Fruit fly (Drosophila melanogaster) whole organism, embryonic: ENCODE results near the gene Cand1.

Experiments
- Atf6 ChIP-seq: fragments of 200-800 bp; sonication (Bioruptor generic); IDR thresholded peaks from 2 replicates; pipeline ENCODE4 v1.3.6; 2022; ENCODE audit warnings: missing biosample characterization, missing genetic modification characterization
- B-H1 ChIP-seq: fragments of 200-800 bp; sonication (Bioruptor generic); IDR thresholded peaks from 3 replicates; pipeline ENCODE4 v1.3.6; 2022; ENCODE audit warnings: missing biosample characterization, missing genetic modification characterization
- Bteb2 ChIP-seq: fragments of 200-800 bp; sonication (Bioruptor generic); optimal IDR thresholded peaks from 2 replicates; lab custom pipeline; 2016; ENCODE audit warnings: missing biosample characterization, missing genetic modification characterization
- C15 ChIP-seq: fragments of 200-800 bp; sonication (Bioruptor generic); IDR thresholded peaks from 3 replicates; pipeline ENCODE4 v1.3.6; 2022; ENCODE audit warnings: missing biosample characterization, missing genetic modification characterization
- CG10366 ChIP-seq: fragments of 200-800 bp; sonication (Bioruptor generic); IDR thresholded peaks from 2 replicates; pipeline ENCODE4 v1.3.6; 2022; ENCODE audit warnings: missing biosample characterization, missing genetic modification characterization
- CG10462 ChIP-seq: fragments of 200-800 bp; sonication (Bioruptor generic); optimal IDR thresholded peaks from 2 replicates; lab custom pipeline; 2016; ENCODE audit warnings: missing biosample characterization, missing genetic modification characterization
- CG12219 ChIP-seq: fragments of 200-800 bp; sonication (Bioruptor generic); optimal IDR thresholded peaks from 3 replicates; lab custom pipeline; 2018; ENCODE audit warnings: missing biosample characterization, mild to moderate bottlenecking, missing genetic modification characterization
- CG12236 ChIP-seq: fragments of 200-800 bp; sonication (Bioruptor generic); optimal IDR thresholded peaks from 2 replicates; lab custom pipeline; 2016; ENCODE audit warnings: missing biosample characterization, missing genetic modification characterization
- CG13287 ChIP-seq: fragments of 200-800 bp; sonication (Bioruptor generic); IDR thresholded peaks from 2 replicates; pipeline ENCODE4 v1.3.6; 2022; ENCODE audit warnings: missing biosample characterization, missing genetic modification characterization; ENCODE audit not compliant: partially characterized antibody
- CG13624 ChIP-seq: fragments of 200-800 bp; sonication (Bioruptor generic); optimal IDR thresholded peaks from 2 replicates; lab custom pipeline; 2016; ENCODE audit warnings: missing biosample characterization, missing genetic modification characterization
- CG15479 ChIP-seq: fragments of 200-800 bp; sonication (Bioruptor generic); optimal IDR thresholded peaks from 3 replicates; lab custom pipeline; 2019; ENCODE audit warnings: missing biosample characterization, mild to moderate bottlenecking, missing genetic modification characterization, moderate library complexity
- CG1647 ChIP-seq: fragments of 200-800 bp; sonication (Bioruptor generic); optimal IDR thresholded peaks from 3 replicates; lab custom pipeline; 2016; ENCODE audit warnings: missing biosample characterization, missing genetic modification characterization
- CG17328 ChIP-seq: fragments of 200-800 bp; sonication (Bioruptor generic); IDR thresholded peaks from 2 replicates; pipeline ENCODE4 v1.3.6; 2022; ENCODE audit warnings: missing biosample characterization, missing genetic modification characterization
- CG2116 ChIP-seq: fragments of 200-800 bp; sonication (Bioruptor generic); optimal IDR thresholded peaks from 3 replicates; lab custom pipeline; 2018; ENCODE audit warnings: missing biosample characterization, mild to moderate bottlenecking, missing genetic modification characterization
- CG2889 ChIP-seq: fragments of 200-800 bp; sonication (Bioruptor generic); IDR thresholded peaks from 3 replicates; pipeline ENCODE4 v1.3.6; 2022; ENCODE audit warnings: missing biosample characterization, missing genetic modification characterization
- CG3065 ChIP-seq: fragments of 200-800 bp; sonication (Bioruptor generic); optimal IDR thresholded peaks from 2 replicates; lab custom pipeline; 2016; ENCODE audit warnings: missing biosample characterization, missing genetic modification characterization
- CG31365 ChIP-seq: fragments of 200-800 bp; sonication (Bioruptor generic); optimal IDR thresholded peaks from 2 replicates; lab custom pipeline; 2018; ENCODE audit warnings: missing biosample characterization, mild to moderate bottlenecking, missing genetic modification characterization
- CG34422 ChIP-seq: fragments of 200-800 bp; sonication (Bioruptor generic); IDR thresholded peaks from 3 replicates; pipeline ENCODE4 v1.3.6; 2022; ENCODE audit warnings: missing biosample characterization, missing genetic modification characterization
- CG4707 ChIP-seq: fragments of 200-800 bp; sonication (Bioruptor generic); optimal IDR thresholded peaks from 2 replicates; lab custom pipeline; 2018; ENCODE audit warnings: missing biosample characterization, mild to moderate bottlenecking, missing genetic modification characterization, moderate library complexity
- CG8924 ChIP-seq: fragments of 200-800 bp; optimal IDR thresholded peaks from 3 replicates; lab custom pipeline; 2019; ENCODE audit warnings: missing biosample characterization, mild to moderate bottlenecking, missing genetic modification characterization, moderate library complexity
- CG9215 ChIP-seq: fragments of 200-800 bp; sonication (Bioruptor generic); IDR thresholded peaks from 2 replicates; pipeline ENCODE4 v1.3.6; 2022; ENCODE audit warnings: missing biosample characterization, missing genetic modification characterization
- CG9797 ChIP-seq: fragments of 200-800 bp; sonication (Bioruptor generic); optimal IDR thresholded peaks from 3 replicates; lab custom pipeline; 2018; ENCODE audit warnings: missing biosample characterization, mild to moderate bottlenecking, missing genetic modification characterization
- Chrac-16 ChIP-seq: fragments of 200-800 bp; sonication (Bioruptor generic); optimal IDR thresholded peaks from 3 replicates; lab custom pipeline; 2016; ENCODE audit warnings: missing biosample characterization, missing genetic modification characterization
- CkIIα-i1 ChIP-seq: fragments of 200-800 bp; sonication (Bioruptor generic); IDR thresholded peaks from 2 replicates; pipeline ENCODE4 v1.3.6; 2022; ENCODE audit warnings: missing biosample characterization, missing genetic modification characterization
- CrebB ChIP-seq: fragments of 200-800 bp; sonication (Bioruptor generic); optimal IDR thresholded peaks from 3 replicates; lab custom pipeline; 2018; ENCODE audit warnings: missing biosample characterization, mild to moderate bottlenecking, missing genetic modification characterization
- D ChIP-seq, 2 experiments: fragments of 200-800 bp in 1 of 2; fragments of >200 bp in 1 of 2; sonication (Bioruptor generic) in 1 of 2; optimal IDR thresholded peaks; 2 replicates in 1 of 2; 3 replicates in 1 of 2; lab custom pipeline; 2017; ENCODE audit warnings: mild to moderate bottlenecking in 1 of 2, missing biosample characterization in 1 of 2, missing genetic modification characterization in 1 of 2, missing genetic modification reagents in 1 of 2
- Dek ChIP-seq: fragments of 200-800 bp; sonication (Bioruptor generic); optimal IDR thresholded peaks from 3 replicates; lab custom pipeline; 2019; ENCODE audit warnings: missing biosample characterization, mild to moderate bottlenecking, missing genetic modification characterization, moderate library complexity
- Dll ChIP-seq: fragments of 200-800 bp; sonication (Bioruptor generic); IDR thresholded peaks from 4 replicates; pipeline ENCODE4 v1.3.6; 2022; ENCODE audit warnings: missing biosample characterization, missing genetic modification characterization; ENCODE audit not compliant: partially characterized antibody
- Doc2 ChIP-seq: fragments of 200-800 bp; sonication (Bioruptor generic); IDR thresholded peaks from 2 replicates; pipeline ENCODE4 v1.3.6; 2022; ENCODE audit warnings: missing biosample characterization, missing genetic modification characterization
- E2f2 ChIP-seq: fragments of 200-800 bp; sonication (Bioruptor generic); IDR thresholded peaks from 2 replicates; pipeline ENCODE4 v1.3.6; 2022; ENCODE audit warnings: missing biosample characterization, missing genetic modification characterization
- H2.0 ChIP-seq: fragments of 200-800 bp; sonication (Bioruptor generic); IDR thresholded peaks from 2 replicates; pipeline ENCODE4 v1.3.6; 2022; ENCODE audit warnings: missing biosample characterization, missing genetic modification characterization
- HLH4C ChIP-seq: fragments of 200-800 bp; sonication (Bioruptor generic); IDR thresholded peaks from 3 replicates; pipeline ENCODE4 v1.3.6; 2022; ENCODE audit warnings: missing biosample characterization, missing genetic modification characterization; ENCODE audit not compliant: partially characterized antibody
- Hr39 ChIP-seq: fragments of >200 bp; optimal IDR thresholded peaks from 2 replicates; lab custom pipeline; 2017
- TFAM ChIP-seq: fragments of 200-800 bp; sonication (Bioruptor generic); optimal IDR thresholded peaks from 2 replicates; lab custom pipeline; 2017; ENCODE audit warnings: missing biosample characterization, missing genetic modification characterization, inconsistent platforms
- YL-1 ChIP-seq: fragments of 200-800 bp; sonication (Bioruptor generic); optimal IDR thresholded peaks from 3 replicates; lab custom pipeline; 2017; ENCODE audit warnings: missing biosample characterization, mild to moderate bottlenecking, missing genetic modification characterization
- az2 ChIP-seq: fragments of 200-800 bp; sonication (Bioruptor generic); optimal IDR thresholded peaks from 3 replicates; lab custom pipeline; 2016; ENCODE audit warnings: missing biosample characterization, missing genetic modification characterization
- bcd ChIP-seq: fragments of 200-800 bp; sonication (Bioruptor generic); optimal IDR thresholded peaks from 2 replicates; lab custom pipeline; 2017; ENCODE audit warnings: missing biosample characterization, mild to moderate bottlenecking, missing genetic modification characterization
- bowl ChIP-seq: fragments of 200-800 bp; sonication (Bioruptor generic); IDR thresholded peaks from 2 replicates; pipeline ENCODE4 v1.3.6; 2022; ENCODE audit warnings: missing biosample characterization, missing genetic modification characterization
- da ChIP-seq: fragments of 200-800 bp; sonication (Bioruptor generic); optimal IDR thresholded peaks from 2 replicates; lab custom pipeline; 2016; ENCODE audit warnings: missing biosample characterization, missing genetic modification characterization
- gcm ChIP-seq: fragments of 200-800 bp; sonication (Bioruptor generic); optimal IDR thresholded peaks from 2 replicates; lab custom pipeline; 2019; ENCODE audit warnings: missing biosample characterization, mild to moderate bottlenecking, missing genetic modification characterization, moderate library complexity
- lab ChIP-seq: fragments of 200-800 bp; sonication (Bioruptor generic); optimal IDR thresholded peaks from 3 replicates; lab custom pipeline; 2017; ENCODE audit warnings: missing biosample characterization, missing genetic modification characterization, mild to moderate bottlenecking, moderate library complexity, missing genetic modification reagents
- lmd ChIP-seq: fragments of 200-800 bp; sonication (Bioruptor generic); IDR thresholded peaks from 2 replicates; pipeline ENCODE4 v1.3.6; 2022; ENCODE audit warnings: missing biosample characterization, missing genetic modification characterization
- pfk ChIP-seq: fragments of 200-800 bp; sonication (Bioruptor generic); optimal IDR thresholded peaks from 2 replicates; lab custom pipeline; 2018; ENCODE audit warnings: missing biosample characterization, mild to moderate bottlenecking, missing genetic modification characterization, moderate library complexity
- pnt ChIP-seq: fragments of 200-800 bp; sonication (Bioruptor generic); optimal IDR thresholded peaks from 3 replicates; lab custom pipeline; 2016; ENCODE audit warnings: missing biosample characterization, missing genetic modification characterization
- schlank ChIP-seq: fragments of 200-800 bp; sonication (Bioruptor generic); optimal IDR thresholded peaks from 2 replicates; lab custom pipeline; 2018; ENCODE audit warnings: missing biosample characterization, mild to moderate bottlenecking, missing genetic modification characterization
- sens-2 ChIP-seq: fragments of 200-800 bp; sonication (Bioruptor generic); IDR thresholded peaks from 2 replicates; pipeline ENCODE4 v1.3.6; 2022; ENCODE audit warnings: missing biosample characterization, missing genetic modification characterization
- sqz ChIP-seq: fragments of 200-800 bp; sonication (Bioruptor generic); optimal IDR thresholded peaks from 3 replicates; lab custom pipeline; 2018; ENCODE audit warnings: missing biosample characterization, mild to moderate bottlenecking, missing genetic modification characterization
- wdn ChIP-seq: fragments of 200-800 bp; sonication (Bioruptor generic); IDR thresholded peaks from 2 replicates; pipeline ENCODE4 v1.3.6; 2022; ENCODE audit warnings: missing biosample characterization, missing genetic modification characterization
- yki ChIP-seq: fragments of >200 bp; optimal IDR thresholded peaks from 3 replicates; lab custom pipeline; 2018
- zen ChIP-seq: fragments of 200-800 bp; sonication (Bioruptor generic); optimal IDR thresholded peaks from 3 replicates; lab custom pipeline; 2018; ENCODE audit warnings: missing biosample characterization, mild to moderate bottlenecking, missing genetic modification characterization, moderate library complexity

The Cand1 gene

DNA sequence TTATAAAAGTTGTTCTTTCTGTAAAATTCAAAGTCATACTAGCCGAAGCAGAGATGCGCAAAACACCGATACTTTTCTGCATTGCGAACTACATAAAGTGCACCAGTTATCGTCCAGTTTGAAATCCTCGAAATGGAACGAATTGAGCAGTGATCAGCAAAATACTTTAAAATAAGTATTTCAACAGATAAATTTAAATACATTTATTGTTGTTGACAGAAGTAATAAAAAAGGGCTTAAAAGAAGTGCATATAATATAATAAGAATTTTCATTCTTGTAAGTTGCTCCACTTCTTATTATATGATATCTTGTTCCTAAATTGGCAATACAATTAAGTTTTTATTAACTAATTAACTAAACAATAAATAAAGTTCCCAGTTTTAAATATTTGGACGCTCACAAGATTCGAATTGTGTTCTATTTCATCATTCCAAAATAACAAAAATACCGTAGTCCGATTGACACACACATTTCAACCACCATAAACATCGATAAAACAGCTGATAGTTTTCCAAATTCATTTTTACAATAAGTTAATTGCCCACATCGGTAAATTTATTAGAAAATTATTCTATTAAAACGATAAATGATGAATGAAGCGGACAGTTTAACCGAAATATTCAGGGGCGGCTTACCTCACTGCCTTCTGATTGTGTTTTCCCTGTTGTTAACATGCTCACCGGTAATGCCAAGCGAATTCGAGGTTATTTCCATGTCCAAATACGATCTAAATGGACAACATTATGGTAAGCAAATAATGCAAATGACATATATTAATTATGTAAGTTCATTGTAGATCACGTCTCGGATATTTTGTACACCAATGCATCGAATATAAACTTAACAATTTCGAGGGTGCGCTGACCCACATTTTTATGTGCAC is 47.9 kb downstream of the Cand1 start, which contains the start of the genes Usp14 and CG4972 (continued):
- TF ChIP-seq CG2116 (GFP tag; lab: Kevin White, UChicago) (peak; percentile 56), Hr39 (lab: Kevin White, UChicago) (no peak), CG17328 (GFP tag; lab: Robert Waterston, UW) (no peak), CG8924 (tag; lab: Kevin White, UChicago) (peak; percentile 40), YL-1 (GFP tag; lab: Kevin White, UChicago) (no peak), CG34422 (GFP tag; lab: Robert Waterston, UW) (0 out of 3 replicates have a peak, but pooled peaks have one; percentile 15), yki (lab: Kevin White, UChicago) (no peak), CG10462 (no peak), zen (tag; lab: Kevin White, UChicago) (peak; percentile 8), bcd (no peak), CG4707 (GFP tag; lab: Kevin White, UChicago) (no peak), CrebB (tag; lab: Kevin White, UChicago) (no peak), az2 (GFP tag; lab: Kevin White, UChicago) (no peak), da (no peak), lmd (GFP tag; lab: Robert Waterston, UW) (no peak), Atf6 (GFP tag; lab: Robert Waterston, UW) (no peak), CG12219 (no peak), wdn (no peak), sens-2 (GFP tag; lab: Robert Waterston, UW) (no peak), CG2889 (GFP tag; lab: Robert Waterston, UW) (no peak), Doc2 (GFP tag; lab: Robert Waterston, UW) (no peak), C15 (GFP tag; lab: Robert Waterston, UW) (no peak), H2.0 (GFP tag; lab: Robert Waterston, UW) (no peak), HLH4C (GFP tag; lab: Robert Waterston, UW) (no peak), Dll (GFP tag; lab: Robert Waterston, UW) (peak; percentile 52; the same call in 1 of the 4 replicates), CG13624 (no peak), schlank (tag; lab: Kevin White, UChicago) (no peak), Bteb2 (GFP tag; lab: Kevin White, UChicago) (no peak), gcm (GFP tag; lab: Kevin White, UChicago) (no peak), sqz (GFP tag; lab: Kevin White, UChicago) (no peak), CG13287 (GFP tag; lab: Robert Waterston, UW) (peak; percentile 23; the same call in 1 of the 2 replicates), D (optimal IDR thresholded peaks at IDR 0.05; lab: Kevin White, UChicago) (no peak), D (GFP tag; optimal IDR thresholded peaks at IDR 0.05; lab: Kevin White, UChicago) (no peak), Chrac-16 (no peak), Dek (no peak), E2f2 (GFP tag; lab: Robert Waterston, UW) (no peak), CG9797 (GFP tag; lab: Kevin White, UChicago) (no peak), CkIIα-i1 (GFP tag; lab: Robert Waterston, UW) (no peak), CG1647 (GFP tag; lab: Kevin White, UChicago) (no peak), lab (GFP tag; lab: Kevin White, UChicago) (no peak), pfk (GFP tag; lab: Kevin White, UChicago) (peak; percentile 92), TFAM (GFP tag; lab: Kevin White, UChicago) (no peak), B-H1 (GFP tag; lab: Robert Waterston, UW) (no peak), CG15479 (GFP tag; lab: Kevin White, UChicago) (no peak), CG9215 (GFP tag; lab: Robert Waterston, UW) (no peak), pnt (GFP tag; lab: Kevin White, UChicago) (no peak), CG3065 (GFP tag; lab: Kevin White, UChicago) (no peak), bowl (GFP tag; lab: Robert Waterston, UW) (no peak), CG10366 (no peak), CG31365 (tag; lab: Kevin White, UChicago) (no peak), CG12236 (GFP tag; lab: Kevin White, UChicago) (no peak)
